Fruit fly (Drosophila melanogaster): Measurements from ENCODE around the gene Ubi-p63E.

The Ubi-p63E gene

dm6 chr3L:3902491-3903198, at the start of gene Ubi-p63E:
TSS of gene Ubi-p63E (minus strand) at chr3L:3903184.
- TF ChIP-seq bab1 (GFP tag; optimal IDR thresholded peaks at IDR 0.05) (peak; percentile 55), CG7101 (tag; optimal IDR thresholded peaks at IDR 0.05) (peak; percentile 56), pad (GFP tag; optimal IDR thresholded peaks at IDR 0.05) (peak; percentile 32), CG7045 (GFP tag; optimal IDR thresholded peaks at IDR 0.05) (peak; percentile 82), Crg-1 (GFP tag; optimal IDR thresholded peaks at IDR 0.05) (peak; percentile 46), CG1620 (GFP tag; optimal IDR thresholded peaks at IDR 0.05) (peak; percentile 54), cnc (optimal IDR thresholded peaks at IDR 0.05) (no peak), CG33017 (tag; optimal IDR thresholded peaks at IDR 0.05) (peak; percentile 50), kay (GFP tag; ENCODE audit: borderline replicate concordance) (peak; percentile 80), tj (GFP tag; optimal IDR thresholded peaks at IDR 0.05) (no peak), CG11617 (GFP tag; optimal IDR thresholded peaks at IDR 0.05) (peak; percentile 63), toe (GFP tag; optimal IDR thresholded peaks at IDR 0.05) (peak; percentile 86), cic (GFP tag; optimal IDR thresholded peaks at IDR 0.05) (peak; percentile 51), CG5204 (GFP tag; optimal IDR thresholded peaks at IDR 0.05) (peak; percentile 78), Clk (GFP tag; optimal IDR thresholded peaks at IDR 0.05) (peak; percentile 47), ovo (GFP tag; optimal IDR thresholded peaks at IDR 0.05) (peak; percentile 68), Mnt (GFP tag; optimal IDR thresholded peaks at IDR 0.05) (peak; percentile 83), Hr96 (GFP tag; optimal IDR thresholded peaks at IDR 0.05) (peak; percentile 51), CG12768 (GFP tag; optimal IDR thresholded peaks at IDR 0.05) (peak; percentile 45), CG14711 (tag; optimal IDR thresholded peaks at IDR 0.05) (peak; percentile 57)

DNA sequence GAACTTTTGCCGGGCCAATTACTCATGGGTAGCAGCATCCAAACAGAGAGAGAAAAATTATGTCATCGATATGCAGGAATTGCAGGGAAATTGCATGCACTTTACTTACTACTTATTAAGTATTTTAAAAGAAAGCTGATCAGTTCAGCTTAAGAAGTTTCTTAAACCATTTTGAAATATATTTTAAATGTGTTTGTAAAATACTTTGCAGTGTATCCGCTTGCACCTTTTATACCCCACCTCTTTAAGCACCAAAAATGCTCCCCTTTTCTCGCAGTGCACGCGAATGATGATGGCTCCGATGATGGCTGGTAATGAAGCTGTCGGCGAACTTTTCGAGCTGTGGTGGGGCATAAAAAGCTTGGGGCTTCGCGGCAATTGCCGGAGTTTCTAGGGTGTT, 49.5 kb upstream of the Ubi-p63E start, which contains the start of gene CG14984:
CG14984 (minus strand) TSS at position 83 of the 400 bp plus-strand sequence.
- no peak for TF ChIP-seq bab1 (GFP tag; optimal IDR thresholded peaks at IDR 0.05)
- no peak for TF ChIP-seq Mnt (GFP tag; optimal IDR thresholded peaks at IDR 0.05)
- peak; percentile 13 for TF ChIP-seq CG7045 (GFP tag; optimal IDR thresholded peaks at IDR 0.05)

- no peak for TF ChIP-seq CG7101 (tag; optimal IDR thresholded peaks at IDR 0.05)
- TF ChIP-seq Mnt (GFP tag; optimal IDR thresholded peaks at IDR 0.05), result no peak
- no peak for TF ChIP-seq CG12768 (GFP tag; optimal IDR thresholded peaks at IDR 0.05)
- no peak for TF ChIP-seq Crg-1 (GFP tag; optimal IDR thresholded peaks at IDR 0.05)
- no peak for TF ChIP-seq CG5204 (GFP tag; optimal IDR thresholded peaks at IDR 0.05)
Measured at dm6 chr3L:3951875-3952274, 48.9 kb upstream of the Ubi-p63E start.

- TF ChIP-seq CG11617 (GFP tag; optimal IDR thresholded peaks at IDR 0.05), result no peak
- TF ChIP-seq Mnt (GFP tag; optimal IDR thresholded peaks at IDR 0.05), result no peak
- TF ChIP-seq CG33017 (tag; optimal IDR thresholded peaks at IDR 0.05), result no peak
- TF ChIP-seq CG5204 (GFP tag; optimal IDR thresholded peaks at IDR 0.05), result no peak
- no peak for TF ChIP-seq Clk (GFP tag; optimal IDR thresholded peaks at IDR 0.05)
- no peak for TF ChIP-seq toe (GFP tag; optimal IDR thresholded peaks at IDR 0.05)
- TF ChIP-seq CG1620 (GFP tag; optimal IDR thresholded peaks at IDR 0.05), result no peak
- no peak for TF ChIP-seq CG7101 (tag; optimal IDR thresholded peaks at IDR 0.05)
Measured at dm6 chr3L:3949205-3949604, 46.2 kb upstream of the Ubi-p63E start, which contains the start of gene CG14983. TSS of gene CG14983 (minus strand) at chr3L:3949305.

- TF ChIP-seq Mnt (GFP tag; optimal IDR thresholded peaks at IDR 0.05) (no peak), CG33017 (tag; optimal IDR thresholded peaks at IDR 0.05) (no peak), CG1620 (GFP tag; optimal IDR thresholded peaks at IDR 0.05) (no peak), Crg-1 (GFP tag; optimal IDR thresholded peaks at IDR 0.05) (no peak), pad (GFP tag; optimal IDR thresholded peaks at IDR 0.05) (no peak), cic (GFP tag; optimal IDR thresholded peaks at IDR 0.05) (no peak), toe (GFP tag; optimal IDR thresholded peaks at IDR 0.05) (no peak)
Measured at dm6 chr3L:3947301-3947941, 44.4 kb upstream of the Ubi-p63E start, which contains the start of gene CG10853. TSS of gene CG10853 (plus strand) at chr3L:3947891.

DNA sequence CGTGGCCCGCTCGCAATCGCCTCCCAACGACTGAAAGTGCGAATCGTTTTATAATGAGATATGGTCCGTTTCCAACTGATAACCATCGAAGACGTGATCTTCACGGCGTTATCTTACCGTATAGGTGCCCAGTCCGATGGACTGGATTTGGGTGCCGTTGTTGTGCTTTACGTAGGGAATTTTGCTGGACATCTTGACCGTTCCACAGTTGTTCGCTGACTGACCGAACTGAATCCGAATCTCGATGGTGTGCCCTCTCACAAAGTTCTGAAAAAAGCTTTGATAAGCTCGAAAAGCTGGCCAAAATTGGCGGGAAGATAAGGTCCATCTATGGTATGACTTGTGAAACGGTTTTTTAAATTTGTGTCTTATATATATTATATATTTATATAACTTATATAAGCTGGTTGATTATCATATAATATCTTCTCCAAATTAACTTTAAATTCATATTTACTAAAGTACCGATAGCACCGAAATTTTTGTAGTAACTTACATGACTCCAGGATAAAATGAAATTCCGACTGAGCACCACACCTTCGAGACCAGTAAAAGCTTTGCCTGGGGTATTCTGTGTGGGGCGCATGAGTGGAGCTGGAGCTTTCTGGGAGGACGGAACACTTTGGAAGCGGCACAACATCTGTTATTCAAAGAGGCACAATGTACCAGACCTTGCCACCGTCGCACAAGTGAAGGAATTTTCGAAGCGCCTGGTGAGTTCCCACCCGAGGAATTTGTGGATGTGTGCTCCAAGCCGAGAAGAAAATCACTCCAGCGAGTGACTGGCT, 39.5 kb upstream of the Ubi-p63E start, which contains the start of the genes CG10863 and CG14982:
CG10863 (minus strand) TSS at position 225 of the 788 bp plus-strand sequence.
CG14982 (plus strand) TSS at position 470 of the 788 bp plus-strand sequence.
- TF ChIP-seq cic (GFP tag; optimal IDR thresholded peaks at IDR 0.05) (peak; percentile 87), CG1620 (GFP tag; optimal IDR thresholded peaks at IDR 0.05) (peak; percentile 25), kay (GFP tag; ENCODE audit: borderline replicate concordance) (no peak), ovo (GFP tag; optimal IDR thresholded peaks at IDR 0.05) (no peak), CG33017 (tag; optimal IDR thresholded peaks at IDR 0.05) (peak; percentile 55), Crg-1 (GFP tag; optimal IDR thresholded peaks at IDR 0.05) (peak; percentile 7), Clk (GFP tag; optimal IDR thresholded peaks at IDR 0.05) (no peak), Hr96 (GFP tag; optimal IDR thresholded peaks at IDR 0.05) (peak; percentile 49), tj (GFP tag; optimal IDR thresholded peaks at IDR 0.05) (no peak), CG7101 (tag; optimal IDR thresholded peaks at IDR 0.05) (peak; percentile 50), CG11617 (GFP tag; optimal IDR thresholded peaks at IDR 0.05) (peak; percentile 15), cnc (optimal IDR thresholded peaks at IDR 0.05) (no peak), CG5204 (GFP tag; optimal IDR thresholded peaks at IDR 0.05) (no peak), toe (GFP tag; optimal IDR thresholded peaks at IDR 0.05) (no peak), Mnt (GFP tag; optimal IDR thresholded peaks at IDR 0.05) (peak; percentile 87), CG12768 (GFP tag; optimal IDR thresholded peaks at IDR 0.05) (peak; percentile 54), bab1 (GFP tag; optimal IDR thresholded peaks at IDR 0.05) (peak; percentile 28), pad (GFP tag; optimal IDR thresholded peaks at IDR 0.05) (peak; percentile 10), CG7045 (GFP tag; optimal IDR thresholded peaks at IDR 0.05) (no peak), CG14711 (tag; optimal IDR thresholded peaks at IDR 0.05) (peak; percentile 34)
